Worm (Caenorhabditis elegans) whole organism, L2 larva: ENCODE data around the gene pitr-4.

Experiments
- ceh-82 ChIP-seq: fragments of 150-350 bp; optimal IDR thresholded peaks from 2 replicates; lab custom pipeline; 2014; ENCODE audit warnings: missing biosample characterization, missing genetic modification characterization
- elt-1 ChIP-seq: fragments of 150-350 bp; optimal IDR thresholded peaks from 2 replicates; lab custom pipeline; 2014; ENCODE audit warnings: missing biosample characterization, missing genetic modification characterization
- fos-1 ChIP-seq: fragments of 150-350 bp; optimal IDR thresholded peaks from 2 replicates; lab custom pipeline; 2014; ENCODE audit warnings: missing biosample characterization, missing genetic modification characterization
- mdl-1 ChIP-seq, 2 experiments: fragments of 150-350 bp in 1 of 2; sonication (generic microtip) in 1 of 2; optimal IDR thresholded peaks; 2 replicates each; lab custom pipeline; 2017; ENCODE audit warnings: missing biosample characterization in 2 of 2, missing genetic modification characterization in 2 of 2
- nhr-11 ChIP-seq: fragments of 150-350 bp; optimal IDR thresholded peaks from 2 replicates; lab custom pipeline; 2014; ENCODE audit warnings: missing biosample characterization, missing genetic modification characterization
- unc-39 ChIP-seq: fragments of 150-350 bp; optimal IDR thresholded peaks from 2 replicates; lab custom pipeline; 2014; ENCODE audit warnings: missing biosample characterization, missing genetic modification characterization
- unc-62 ChIP-seq: fragments of 150-350 bp; optimal IDR thresholded peaks from 2 replicates; lab custom pipeline; 2014; ENCODE audit warnings: missing biosample characterization, missing genetic modification reagents, missing genetic modification characterization
- ztf-11 ChIP-seq: sonication (generic microtip); optimal IDR thresholded peaks from 2 replicates; lab custom pipeline; 2017; ENCODE audit warnings: missing biosample characterization, missing genetic modification characterization
- ztf-4 ChIP-seq: fragments of 150-350 bp; optimal IDR thresholded peaks from 2 replicates; lab custom pipeline; 2014; ENCODE audit warnings: missing biosample characterization, missing genetic modification characterization

- TF ChIP-seq elt-1 (tag; lab: Kevin White, UChicago) (no peak), mdl-1 (tag; optimal IDR thresholded peaks at IDR 0.05; lab: Kevin White, UChicago) (no peak), unc-39 (tag; lab: Kevin White, UChicago) (no peak), nhr-11 (no peak), fos-1 (tag; lab: Kevin White, UChicago) (no peak), unc-62 (GFP tag; lab: Kevin White, UChicago) (no peak), ceh-82 (tag; lab: Kevin White, UChicago) (no peak), ztf-11 (tag; lab: Kevin White, UChicago) (no peak), ztf-4 (tag; lab: Kevin White, UChicago) (no peak)
These were observed 42.1 kb upstream of the pitr-4 start for ce11 chrV:9703549-9703948.
